Fruit fly (Drosophila melanogaster) whole organism, wandering third instar larva: ENCODE results near the gene Cpr64Ab.

Source experiments
- Abd-B ChIP-seq: fragments of >200 bp; optimal IDR thresholded peaks from 2 replicates; lab custom pipeline; 2017; ENCODE audit warnings: missing biosample characterization, missing genetic modification characterization
- CG32264 ChIP-seq: fragments of 200-800 bp; sonication (Bioruptor generic); optimal IDR thresholded peaks from 2 replicates; lab custom pipeline; 2016; ENCODE audit warnings: missing biosample characterization, missing genetic modification characterization
- CG9705 ChIP-seq: fragments of 200-800 bp; sonication (Bioruptor generic); optimal IDR thresholded peaks from 2 replicates; lab custom pipeline; 2018; ENCODE audit warnings: missing biosample characterization, mild to moderate bottlenecking, missing genetic modification characterization
- CrebA ChIP-seq: fragments of 200-800 bp; sonication (Bioruptor generic); optimal IDR thresholded peaks from 2 replicates; lab custom pipeline; 2016; ENCODE audit warnings: missing biosample characterization, mild to moderate bottlenecking, missing genetic modification characterization, borderline replicate concordance
- Dfd ChIP-seq: fragments of >200 bp; optimal IDR thresholded peaks from 2 replicates; lab custom pipeline; 2017; ENCODE audit warnings: missing biosample characterization, missing genetic modification characterization
- Dif ChIP-seq: fragments of 200-275, 200-300 bp; sonication (Bioruptor generic); optimal IDR thresholded peaks from 2 replicates; lab custom pipeline; 2018; ENCODE audit warnings: missing biosample characterization, missing genetic modification characterization; ENCODE audit not compliant: partially characterized antibody
- GATAd ChIP-seq: sonication (Bioruptor generic); optimal IDR thresholded peaks from 2 replicates; lab custom pipeline; 2016; ENCODE audit warnings: missing biosample characterization, missing genetic modification characterization
- HLH106 ChIP-seq: fragments of 200-800 bp; optimal IDR thresholded peaks from 3 replicates; lab custom pipeline; 2019; ENCODE audit warnings: missing biosample characterization, mild to moderate bottlenecking, missing genetic modification characterization, moderate library complexity
- Hnf4 ChIP-seq: fragments of 200-800 bp; sonication (Bioruptor generic); optimal IDR thresholded peaks from 2 replicates; lab custom pipeline; 2016; ENCODE audit warnings: missing biosample characterization, mild to moderate bottlenecking, missing genetic modification characterization
- Hr78 ChIP-seq: fragments of >200 bp; optimal IDR thresholded peaks from 2 replicates; lab custom pipeline; 2017; ENCODE audit warnings: missing biosample characterization, missing genetic modification characterization
- Hr83 ChIP-seq: fragments of 200-300 bp; sonication (Bioruptor generic); optimal IDR thresholded peaks from 2 replicates; lab custom pipeline; 2016; ENCODE audit warnings: missing biosample characterization, mild to moderate bottlenecking, missing genetic modification characterization, moderate library complexity; ENCODE audit not compliant: poor library complexity, severe bottlenecking
- Jra ChIP-seq: sonication (Bioruptor generic); optimal IDR thresholded peaks from 2 replicates; lab custom pipeline; 2016; ENCODE audit warnings: missing biosample characterization, missing genetic modification characterization
- Mio ChIP-seq: sonication (Bioruptor generic); optimal IDR thresholded peaks from 2 replicates; lab custom pipeline; 2016; ENCODE audit warnings: missing biosample characterization, missing genetic modification characterization
- Myc ChIP-seq: fragments of >200 bp; optimal IDR thresholded peaks from 2 replicates; lab custom pipeline; 2017
- N ChIP-seq: fragments of >200 bp; optimal IDR thresholded peaks from 2 replicates; lab custom pipeline; 2018; ENCODE audit warnings: missing biosample characterization, missing external identifiers, missing genetic modification characterization
- OdsH ChIP-seq: fragments of 200-800 bp; sonication (Bioruptor generic); optimal IDR thresholded peaks from 2 replicates; lab custom pipeline; 2016; ENCODE audit warnings: missing biosample characterization, mild to moderate bottlenecking, missing genetic modification characterization
- Rel ChIP-seq, 2 experiments: fragments of 200-800 bp; sonication (Bioruptor generic) in 1 of 2; optimal IDR thresholded peaks; 2 replicates in 1 of 2; 3 replicates in 1 of 2; lab custom pipeline; 2016 to 2019; ENCODE audit warnings: mild to moderate bottlenecking in 2 of 2, missing biosample characterization in 2 of 2, missing genetic modification characterization in 2 of 2, moderate library complexity in 1 of 2
- Sp1 ChIP-seq: fragments of 200-800 bp; sonication (Bioruptor generic); optimal IDR thresholded peaks from 3 replicates; lab custom pipeline; 2019; ENCODE audit warnings: missing biosample characterization, mild to moderate bottlenecking, missing genetic modification characterization, moderate library complexity
- Vsx2 ChIP-seq: fragments of 200-300, 225-300 bp; sonication (Bioruptor generic); optimal IDR thresholded peaks from 2 replicates; lab custom pipeline; 2018; ENCODE audit warnings: missing biosample characterization, missing genetic modification characterization; ENCODE audit not compliant: partially characterized antibody
- br ChIP-seq: fragments of 200-800 bp; sonication (Bioruptor generic); optimal IDR thresholded peaks from 2 replicates; lab custom pipeline; 2016; ENCODE audit warnings: missing biosample characterization, missing genetic modification characterization
- brk ChIP-seq: fragments of 200-800 bp; sonication (Bioruptor generic); optimal IDR thresholded peaks from 2 replicates; lab custom pipeline; 2016; ENCODE audit warnings: missing biosample characterization, mild to moderate bottlenecking, missing genetic modification characterization
- dl ChIP-seq, 2 experiments: fragments of 175-275, 200-275 bp in 1 of 2; fragments of 200-275 bp in 1 of 2; sonication (Bioruptor generic); optimal IDR thresholded peaks; lab custom pipeline; 2018; ENCODE audit warnings: mild to moderate bottlenecking in 2 of 2, missing biosample characterization in 2 of 2, missing genetic modification characterization in 2 of 2, moderate library complexity in 2 of 2; ENCODE audit not compliant: partially characterized antibody in 2 of 2, insufficient read depth in 1 of 2
- dmrt93B ChIP-seq: fragments of 200-800 bp; sonication (Bioruptor generic); optimal IDR thresholded peaks from 2 replicates; lab custom pipeline; 2018; ENCODE audit warnings: missing biosample characterization, mild to moderate bottlenecking, missing genetic modification characterization
- dsf ChIP-seq: sonication (Bioruptor generic); optimal IDR thresholded peaks from 2 replicates; lab custom pipeline; 2016; ENCODE audit warnings: missing biosample characterization, missing genetic modification characterization, borderline replicate concordance
- ey ChIP-seq: fragments of 200-800 bp; sonication (Bioruptor generic); optimal IDR thresholded peaks from 2 replicates; lab custom pipeline; 2016; ENCODE audit warnings: missing biosample characterization, missing genetic modification characterization
- foxo ChIP-seq, 2 experiments: fragments of 200-800 bp; sonication (Bioruptor generic); optimal IDR thresholded peaks; 2 replicates in 1 of 2; 3 replicates in 1 of 2; lab custom pipeline; 2016 to 2017; ENCODE audit warnings: missing biosample characterization in 2 of 2, missing genetic modification characterization in 2 of 2
- fru ChIP-seq: fragments of 200-800 bp; sonication (Bioruptor generic); optimal IDR thresholded peaks from 3 replicates; lab custom pipeline; 2016; ENCODE audit warnings: missing biosample characterization, mild to moderate bottlenecking, missing genetic modification characterization
- h ChIP-seq: fragments of 200-800 bp; sonication (Bioruptor generic); optimal IDR thresholded peaks from 3 replicates; lab custom pipeline; 2016; ENCODE audit warnings: missing biosample characterization, mild to moderate bottlenecking, missing genetic modification characterization
- jim ChIP-seq: fragments of 175-275, 200-325 bp; sonication (Bioruptor generic); optimal IDR thresholded peaks from 2 replicates; lab custom pipeline; 2016; ENCODE audit warnings: missing biosample characterization, mild to moderate bottlenecking, missing genetic modification characterization
- lola ChIP-seq: fragments of >200 bp; optimal IDR thresholded peaks from 2 replicates; lab custom pipeline; 2017; ENCODE audit warnings: missing biosample characterization, missing genetic modification characterization
- pan ChIP-seq: fragments of >200 bp; optimal IDR thresholded peaks from 2 replicates; lab custom pipeline; 2017
- psq ChIP-seq: fragments of 200-800 bp; sonication (Bioruptor generic); optimal IDR thresholded peaks from 3 replicates; lab custom pipeline; 2017; ENCODE audit warnings: missing biosample characterization, mild to moderate bottlenecking, missing genetic modification characterization, moderate library complexity
- rgr ChIP-seq: fragments of 200-800 bp; sonication (Bioruptor generic); optimal IDR thresholded peaks from 3 replicates; lab custom pipeline; 2016; ENCODE audit warnings: missing biosample characterization, mild to moderate bottlenecking, missing genetic modification characterization
- sage ChIP-seq: fragments of 200-800 bp; sonication (Bioruptor generic); optimal IDR thresholded peaks from 2 replicates; lab custom pipeline; 2016; ENCODE audit warnings: missing biosample characterization, mild to moderate bottlenecking, missing genetic modification characterization
- sv ChIP-seq: fragments of 200-800 bp; sonication (Bioruptor generic); optimal IDR thresholded peaks from 3 replicates; lab custom pipeline; 2016; ENCODE audit warnings: missing biosample characterization, missing genetic modification characterization
- tai ChIP-seq: sonication (Bioruptor generic); optimal IDR thresholded peaks from 2 replicates; lab custom pipeline; 2016; ENCODE audit warnings: missing biosample characterization, missing genetic modification characterization
- usp ChIP-seq: fragments of >200 bp; optimal IDR thresholded peaks from 2 replicates; lab custom pipeline; 2017; ENCODE audit warnings: missing biosample characterization, missing genetic modification characterization
- woc ChIP-seq: sonication (Bioruptor generic); optimal IDR thresholded peaks from 2 replicates; lab custom pipeline; 2016; ENCODE audit warnings: missing biosample characterization, mild to moderate bottlenecking, missing genetic modification characterization

Gene Cpr64Ab

DNA sequence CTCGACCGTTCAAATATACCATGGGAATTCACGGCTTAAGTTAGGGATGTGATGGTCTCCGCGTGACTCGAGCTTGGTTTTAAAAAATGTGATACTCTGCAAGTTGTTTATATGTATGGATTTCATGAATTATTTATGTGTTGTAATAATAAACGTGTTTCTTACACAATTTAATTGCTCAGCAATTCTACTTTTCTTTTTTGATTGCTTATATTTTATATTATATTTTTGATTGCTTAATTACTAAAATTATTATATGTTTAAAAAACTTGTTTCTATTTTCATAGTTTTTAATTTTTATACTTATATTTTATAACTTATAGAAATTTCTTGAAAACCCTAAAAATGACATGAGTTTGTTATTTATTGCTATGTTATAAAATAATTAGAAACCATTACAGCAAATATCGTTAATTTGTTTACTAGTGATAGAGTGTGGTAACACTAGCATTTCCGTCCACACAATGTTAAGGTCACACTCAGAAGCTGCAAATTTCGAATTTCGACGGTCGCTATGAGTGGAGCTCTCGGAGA, 43.0 kb upstream of the Cpr64Ab start, which contains the start of the genes ago and CG1265:
Gene ago, minus strand, starts transcription at position 6 of the 534 bp plus-strand sequence.
Gene CG1265, plus strand, starts transcription at position 476 of the 534 bp plus-strand sequence.
- TF ChIP-seq rgr (GFP tag; lab: Kevin White, UChicago) (peak; percentile 15), psq (peak; percentile 9), Rel (GFP tag; optimal IDR thresholded peaks at IDR 0.05; lab: Kevin White, UChicago) (no peak), Rel (tag; optimal IDR thresholded peaks at IDR 0.05; lab: Kevin White, UChicago) (no peak), dl (GFP tag; optimal IDR thresholded peaks at IDR 0.05; lab: Kevin White, UChicago; ENCODE audit: insufficient read depth in 1 of 2, partially characterized antibody in 2 of 2) (no peak), Abd-B (GFP tag; lab: Kevin White, UChicago) (no peak), pan (no peak), dmrt93B (GFP tag; lab: Kevin White, UChicago) (peak; percentile 51), Dfd (no peak), foxo (GFP tag; optimal IDR thresholded peaks at IDR 0.05; lab: Kevin White, UChicago) (peak in 1 of 2 experiments; percentile 36), jim (GFP tag; lab: Kevin White, UChicago) (no peak), Hnf4 (GFP tag; lab: Kevin White, UChicago) (peak; percentile 12), CG9705 (GFP tag; lab: Kevin White, UChicago) (peak; percentile 32), Hr83 (GFP tag; lab: Kevin White, UChicago) (peak; percentile 2), h (GFP tag; lab: Kevin White, UChicago) (peak; percentile 29), CG32264 (GFP tag; lab: Kevin White, UChicago) (no peak), Sp1 (GFP tag; lab: Kevin White, UChicago) (peak; percentile 60), N (GFP tag; lab: Kevin White, UChicago) (no peak), sv (GFP tag; lab: Kevin White, UChicago) (peak; percentile 15), Mio (GFP tag; lab: Kevin White, UChicago) (no peak), lola (GFP tag; lab: Kevin White, UChicago) (no peak), OdsH (GFP tag; lab: Kevin White, UChicago) (peak; percentile 29), Hr78 (GFP tag; lab: Kevin White, UChicago) (no peak), br (no peak), Dif (GFP tag; lab: Kevin White, UChicago) (no peak), HLH106 (peak; percentile 62), sage (GFP tag; lab: Kevin White, UChicago) (no peak), brk (no peak), tai (GFP tag; lab: Kevin White, UChicago) (no peak), fru (GFP tag; lab: Kevin White, UChicago) (no peak), CrebA (GFP tag; lab: Kevin White, UChicago) (no peak), dsf (GFP tag; lab: Kevin White, UChicago) (no peak), Myc (lab: Kevin White, UChicago) (peak; percentile 1), Jra (GFP tag; lab: Kevin White, UChicago) (no peak), GATAd (GFP tag; lab: Kevin White, UChicago) (no peak), usp (GFP tag; lab: Kevin White, UChicago) (no peak), ey (GFP tag; lab: Kevin White, UChicago) (no peak), Vsx2 (no peak), woc (GFP tag; lab: Kevin White, UChicago) (peak; percentile 22)
- TF ChIP-seq, all 38 proteins: peak for 14

DNA sequence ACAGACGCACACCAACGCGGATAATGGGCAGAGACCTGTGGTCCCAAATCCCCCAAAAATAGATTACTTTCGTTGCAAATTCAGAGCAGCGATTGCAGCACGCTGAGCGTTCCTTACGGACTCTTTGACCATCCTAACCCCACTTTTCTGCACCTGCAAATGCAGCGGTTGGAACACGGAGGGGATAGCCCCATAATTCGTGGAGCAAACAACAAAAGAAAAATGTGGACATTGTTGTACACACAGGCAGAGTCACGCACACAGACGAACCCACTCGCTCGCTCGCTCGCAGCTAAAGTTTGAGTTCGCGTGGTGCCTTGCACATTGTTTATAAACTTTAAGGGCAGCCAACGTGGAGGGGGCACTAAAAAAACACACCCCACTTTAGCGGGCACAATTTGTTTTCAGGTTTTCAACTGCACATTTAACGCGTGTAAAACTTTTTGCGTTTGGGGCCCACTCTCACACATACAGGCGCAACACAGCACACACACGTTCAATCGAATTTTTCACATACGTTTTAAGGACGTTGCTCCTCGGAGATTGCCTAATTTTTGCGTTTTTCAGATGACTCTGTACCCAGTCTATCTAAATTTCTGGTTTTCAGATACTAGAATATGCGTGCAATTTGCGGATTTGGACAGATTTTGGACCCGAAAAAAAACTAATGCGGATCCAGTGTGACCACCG, 42.4 kb upstream of the Cpr64Ab start:
- TF ChIP-seq Rel (GFP tag; optimal IDR thresholded peaks at IDR 0.05; lab: Kevin White, UChicago) (no peak), Rel (tag; optimal IDR thresholded peaks at IDR 0.05; lab: Kevin White, UChicago) (peak; percentile 97), Vsx2 (no peak), tai (GFP tag; lab: Kevin White, UChicago) (no peak), N (GFP tag; lab: Kevin White, UChicago) (peak; percentile 14), Dfd (no peak)
